Fruit fly (Drosophila melanogaster) Kc167 (cell line): Measurements from ENCODE around the gene CG33181.

ENCODE experiments used
- Myc ChIP-seq: fragments of >200 bp; optimal IDR thresholded peaks from 2 replicates; lab custom pipeline; 2017; ENCODE audit warnings: missing external identifiers
- Sin3A ChIP-seq: fragments of >200 bp; optimal IDR thresholded peaks from 2 replicates; lab custom pipeline; 2018; ENCODE audit warnings: missing external identifiers
- h ChIP-seq: fragments of >200 bp; optimal IDR thresholded peaks from 3 replicates; lab custom pipeline; 2018; ENCODE audit warnings: missing external identifiers
- insv ChIP-seq: fragments of >200 bp; optimal IDR thresholded peaks from 3 replicates; lab custom pipeline; 2018; ENCODE audit warnings: missing external identifiers
- psq ChIP-seq: fragments of >200 bp; optimal IDR thresholded peaks from 2 replicates; lab custom pipeline; 2017; ENCODE audit warnings: missing external identifiers
- ttk ChIP-seq: sonication (Bioruptor generic); optimal IDR thresholded peaks from 2 replicates; lab custom pipeline; 2017; ENCODE audit warnings: missing external identifiers

Gene CG33181

DNA sequence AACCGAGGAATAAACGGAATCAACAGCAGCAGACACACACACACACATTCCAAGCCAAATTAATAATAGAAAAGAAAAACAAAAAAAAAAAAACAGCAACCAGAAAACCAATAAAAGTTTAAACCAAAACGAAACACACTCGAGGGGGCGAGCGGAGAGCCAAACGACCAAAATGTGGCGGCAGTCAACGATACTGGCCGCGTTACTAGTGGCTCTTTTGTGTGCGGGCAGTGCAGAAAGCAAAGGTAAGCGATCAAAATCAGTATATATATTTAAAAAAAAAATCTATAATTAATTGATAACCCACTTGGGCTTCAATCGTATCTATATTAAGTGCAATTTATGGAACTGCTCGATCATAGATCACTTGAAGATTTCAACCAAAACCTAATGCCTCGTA, 42.6 kb downstream of the CG33181 start:
- TF ChIP-seq insv (lab: Kevin White, UChicago) = no peak
- TF ChIP-seq ttk (lab: Kevin White, UChicago) = no peak
- TF ChIP-seq psq (lab: Kevin White, UChicago) = no peak
- TF ChIP-seq Sin3A = no peak
- TF ChIP-seq h (lab: Kevin White, UChicago) = no peak

DNA sequence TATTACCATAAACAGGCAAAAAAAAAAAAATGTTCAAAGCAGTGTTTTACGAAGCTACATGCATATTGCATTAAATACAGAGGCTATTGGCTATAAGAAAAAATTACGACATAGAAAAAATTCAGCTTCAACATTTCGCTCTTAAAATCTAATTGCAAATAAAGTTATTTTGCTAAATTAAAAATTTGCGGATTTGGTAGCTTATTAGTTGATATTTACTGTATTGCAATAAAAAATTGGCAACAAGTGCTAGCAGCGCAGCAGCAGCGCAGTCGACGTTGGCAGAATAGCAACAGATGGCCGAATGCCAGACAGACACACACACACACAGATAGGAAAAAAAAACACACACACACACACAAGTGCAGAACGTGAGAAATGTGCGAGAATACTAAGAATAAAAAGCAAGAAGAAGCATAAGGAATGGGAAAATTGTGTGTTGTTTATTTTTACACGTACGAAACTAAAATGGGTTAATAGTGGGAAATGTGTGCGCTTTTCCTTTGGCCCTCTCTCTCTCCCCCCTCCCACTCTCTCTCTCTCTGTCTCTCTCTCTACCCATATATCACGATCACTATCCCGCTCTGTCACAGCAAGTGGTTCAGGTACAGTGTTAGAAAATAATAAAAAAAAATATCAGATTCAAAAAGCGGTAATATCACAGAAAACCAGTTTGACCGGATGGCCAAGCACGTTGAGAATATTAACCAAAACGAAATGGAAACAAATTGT, 44.6 kb downstream of the CG33181 start:
- TF ChIP-seq Sin3A (no peak), ttk (lab: Kevin White, UChicago) (no peak), Myc (lab: Kevin White, UChicago) (no peak), insv (lab: Kevin White, UChicago) (no peak), psq (lab: Kevin White, UChicago) (no peak), h (lab: Kevin White, UChicago) (no peak)

DNA sequence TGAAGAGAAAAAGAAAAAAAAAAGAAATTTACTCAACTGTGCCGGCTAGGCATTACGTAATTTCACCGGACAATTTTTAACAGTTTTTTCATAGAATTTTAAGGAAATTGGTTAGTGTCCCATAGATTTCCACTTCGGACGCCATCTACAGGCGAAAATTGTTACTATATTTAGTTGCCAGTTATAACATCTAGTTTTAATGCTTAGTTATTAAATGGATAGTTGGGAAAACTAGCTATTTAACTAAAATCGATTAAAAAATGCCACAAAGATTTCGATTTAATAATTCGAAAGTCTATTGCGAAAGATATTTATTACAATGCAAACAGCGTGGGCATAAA, 45.1 kb downstream of the CG33181 start:
- no peak for TF ChIP-seq Myc (lab: Kevin White, UChicago)
- no peak for TF ChIP-seq insv (lab: Kevin White, UChicago)
- TF ChIP-seq Sin3A = no peak
- TF ChIP-seq psq (lab: Kevin White, UChicago) = no peak
- TF ChIP-seq h (lab: Kevin White, UChicago) = no peak
- TF ChIP-seq ttk (lab: Kevin White, UChicago) = no peak

DNA sequence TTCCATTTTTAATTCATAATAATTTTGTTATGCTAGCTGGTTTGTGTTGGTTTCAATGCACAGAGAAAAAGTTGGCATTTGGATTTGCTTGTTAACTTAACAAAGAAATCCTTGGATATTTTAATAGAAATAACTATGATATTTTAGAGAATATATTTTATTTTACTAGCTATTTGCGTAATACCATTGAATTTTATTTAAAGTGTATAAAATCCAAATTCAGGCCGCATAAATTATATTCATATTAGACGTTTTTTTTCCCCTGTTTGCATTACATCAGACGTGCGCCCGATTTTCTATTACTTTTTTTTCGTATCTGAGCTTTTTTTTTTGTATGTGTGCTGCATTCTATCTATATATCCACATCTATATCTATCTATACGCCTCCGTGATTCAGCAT, 45.6 kb downstream of the CG33181 start:
- TF ChIP-seq insv (lab: Kevin White, UChicago) (no peak), Sin3A (no peak), Myc (lab: Kevin White, UChicago) (no peak), h (lab: Kevin White, UChicago) (no peak), psq (lab: Kevin White, UChicago) (no peak), ttk (lab: Kevin White, UChicago) (no peak)

DNA sequence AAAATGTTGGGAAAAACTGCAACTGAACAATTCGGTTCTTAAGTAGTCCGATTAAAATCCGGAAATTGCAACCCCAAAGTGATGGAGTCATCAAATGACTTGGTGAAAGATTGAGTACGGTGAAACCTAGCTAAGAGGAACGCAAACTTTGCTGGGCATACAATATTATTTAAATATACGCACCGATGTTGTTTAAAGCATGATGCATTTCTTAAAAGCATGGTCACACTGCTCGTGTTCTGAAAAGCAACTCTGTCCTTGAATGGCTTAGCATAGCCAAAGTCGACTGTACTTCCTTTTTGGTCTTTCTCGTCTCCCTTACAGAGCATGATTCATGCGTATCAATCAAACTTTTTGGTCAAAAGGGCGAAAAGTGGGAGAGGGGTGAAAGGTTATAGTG, 47.5 kb downstream of the CG33181 start:
- no peak for TF ChIP-seq Myc (lab: Kevin White, UChicago)
- TF ChIP-seq psq (lab: Kevin White, UChicago) = no peak
- no peak for TF ChIP-seq h (lab: Kevin White, UChicago)
- TF ChIP-seq Sin3A = no peak
- TF ChIP-seq ttk (lab: Kevin White, UChicago) = no peak
- no peak for TF ChIP-seq insv (lab: Kevin White, UChicago)

DNA sequence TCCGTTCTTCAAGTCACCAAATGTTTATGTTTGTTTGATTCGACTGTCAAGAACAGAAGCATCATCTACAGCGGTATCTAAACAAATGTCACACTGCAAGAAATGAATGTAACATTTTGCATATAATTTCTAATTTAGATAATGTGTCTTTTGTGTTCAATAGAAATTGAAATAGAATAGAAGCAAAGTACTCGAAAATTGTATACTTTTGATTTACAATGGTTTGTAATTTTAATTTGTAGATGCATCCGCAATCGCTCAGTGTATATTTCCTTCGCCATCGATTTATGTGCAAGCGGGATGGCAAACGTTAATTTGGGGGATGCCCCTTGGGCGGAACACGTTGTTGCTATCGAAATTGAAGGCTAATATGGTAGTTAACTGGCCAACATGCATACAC, 49.0 kb downstream of the CG33181 start:
- TF ChIP-seq psq (lab: Kevin White, UChicago) (no peak), ttk (lab: Kevin White, UChicago) (no peak), Myc (lab: Kevin White, UChicago) (no peak), Sin3A (no peak), h (lab: Kevin White, UChicago) (no peak), insv (lab: Kevin White, UChicago) (no peak)

DNA sequence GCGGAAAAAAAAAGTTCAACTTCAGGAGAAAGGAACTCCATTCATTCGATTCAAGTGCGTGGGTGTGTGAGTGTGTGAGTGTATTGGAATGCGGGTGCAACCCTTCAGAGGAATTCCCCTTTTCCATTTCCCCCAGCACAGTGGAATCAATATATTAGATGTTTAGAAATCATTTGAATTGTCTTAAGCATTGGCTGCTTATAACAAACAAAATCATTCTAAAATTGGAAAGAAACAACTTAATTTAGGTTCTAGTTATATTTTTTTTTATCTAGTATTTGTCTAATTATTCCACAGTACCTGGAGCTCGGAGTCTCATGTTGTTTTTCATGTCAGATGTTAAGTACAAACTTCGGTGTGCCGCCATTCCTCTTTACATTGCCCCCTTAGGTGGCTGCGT, 49.8 kb downstream of the CG33181 start:
- no peak for TF ChIP-seq ttk (lab: Kevin White, UChicago)
- no peak for TF ChIP-seq psq (lab: Kevin White, UChicago)
- no peak for TF ChIP-seq Sin3A
- no peak for TF ChIP-seq h (lab: Kevin White, UChicago)
- no peak for TF ChIP-seq Myc (lab: Kevin White, UChicago)
- no peak for TF ChIP-seq insv (lab: Kevin White, UChicago)

DNA sequence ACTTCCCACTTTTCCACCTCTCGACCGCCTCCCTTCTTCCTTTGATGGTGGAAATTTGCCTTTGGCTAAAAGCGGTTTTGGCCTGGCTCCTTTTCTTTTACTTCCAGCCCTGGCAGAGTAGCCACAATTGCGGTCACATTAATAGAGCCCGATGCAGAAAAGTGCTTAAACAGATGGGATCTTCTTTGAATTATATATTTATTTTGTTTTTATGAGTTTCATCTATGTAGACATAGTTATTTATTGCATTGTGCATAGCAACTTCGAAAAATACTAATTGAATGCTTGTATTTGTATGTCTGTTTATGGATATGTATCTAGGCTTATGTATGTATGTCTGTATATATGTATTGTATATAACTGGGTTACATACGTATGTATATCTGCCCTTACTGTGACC, 52.8 kb downstream of the CG33181 start:
- TF ChIP-seq h (lab: Kevin White, UChicago) (no peak), insv (lab: Kevin White, UChicago) (no peak), psq (lab: Kevin White, UChicago) (no peak), ttk (lab: Kevin White, UChicago) (no peak)

DNA sequence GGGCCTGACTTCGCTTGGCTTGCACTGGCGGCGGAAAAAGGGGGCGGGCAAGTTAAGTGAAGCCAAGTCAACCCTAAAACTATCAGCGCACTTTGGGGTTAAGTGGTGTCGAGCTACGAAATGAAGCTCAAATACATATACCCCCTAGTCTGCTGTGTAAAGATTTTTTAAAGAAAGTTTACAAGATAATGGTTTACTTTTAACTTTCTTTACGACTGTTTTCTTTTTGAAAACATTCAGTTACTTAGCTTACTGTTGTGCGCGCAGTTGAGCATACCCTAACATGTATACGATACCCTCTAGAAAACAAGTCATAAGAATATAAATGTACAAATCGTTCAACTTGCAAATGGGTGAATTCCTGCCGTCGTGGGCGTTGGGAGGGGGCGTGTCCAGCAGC, 53.6 kb downstream of the CG33181 start:
- TF ChIP-seq insv (lab: Kevin White, UChicago) (no peak), ttk (lab: Kevin White, UChicago) (no peak), h (lab: Kevin White, UChicago) (no peak), Sin3A (no peak), psq (lab: Kevin White, UChicago) (no peak), Myc (lab: Kevin White, UChicago) (no peak)

DNA sequence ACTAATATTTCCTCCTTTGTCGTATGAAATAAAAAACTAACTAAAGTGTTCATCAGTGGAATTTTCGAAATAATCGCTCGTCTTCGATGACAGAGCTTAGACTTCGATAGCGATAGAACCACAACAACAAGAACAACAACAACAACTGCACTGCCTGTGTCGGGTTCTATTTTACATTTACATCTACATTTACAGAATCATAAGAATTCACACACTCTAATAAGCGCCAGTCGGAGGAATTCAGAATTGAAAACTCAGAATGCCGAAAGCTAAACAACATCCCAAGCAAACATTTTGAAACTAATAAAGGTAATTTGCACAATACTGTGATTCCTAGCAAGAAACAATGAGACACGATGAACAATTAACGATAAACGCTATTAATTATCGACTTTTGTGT, 65.2 kb downstream of the CG33181 start:
- no peak for TF ChIP-seq insv (lab: Kevin White, UChicago)
- no peak for TF ChIP-seq Myc (lab: Kevin White, UChicago)
- TF ChIP-seq h (lab: Kevin White, UChicago) = no peak
- no peak for TF ChIP-seq ttk (lab: Kevin White, UChicago)
- TF ChIP-seq psq (lab: Kevin White, UChicago) = no peak
- TF ChIP-seq Sin3A = no peak

DNA sequence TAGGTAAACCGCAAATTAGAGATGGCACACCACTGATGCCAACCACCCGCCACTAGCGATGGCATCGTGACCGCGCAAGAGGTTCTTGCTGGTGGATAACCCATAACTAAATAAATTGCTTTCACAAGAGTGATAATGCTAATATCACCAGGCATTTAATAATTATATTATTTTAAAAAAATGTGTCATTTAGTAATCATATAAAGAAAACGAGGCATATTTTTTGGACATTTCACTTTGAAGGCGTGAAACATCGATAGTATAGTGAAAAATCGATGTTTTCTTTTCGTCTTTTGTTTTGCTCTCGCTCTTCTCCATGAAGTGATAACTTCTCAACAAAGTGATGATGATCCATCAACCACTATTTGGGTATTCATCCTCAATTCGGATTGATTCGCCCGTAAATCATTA, 69.6 kb downstream of the CG33181 start, which contains the start of gene IntS4:
Gene IntS4 (minus strand): TSS at position 20 of the 411 bp plus-strand sequence.
- TF ChIP-seq Myc (lab: Kevin White, UChicago) (no peak), psq (lab: Kevin White, UChicago) (peak; percentile 88)
